Worm (Caenorhabditis elegans) whole organism, L1 larva: ENCODE data around the gene pgp-11.
A peak's percentile ranks its signal among the peaks of the same experiment; 100 is the strongest.

Experiments
- C16A3.4 ChIP-seq: fragments of 150-350 bp; optimal IDR thresholded peaks from 2 replicates; lab custom pipeline; 2014; ENCODE audit warnings: missing biosample characterization, missing genetic modification characterization
- F16B12.6 ChIP-seq: fragments of 150-350 bp; optimal IDR thresholded peaks from 2 replicates; lab custom pipeline; 2014; ENCODE audit warnings: missing biosample characterization, missing genetic modification characterization
- alr-1 ChIP-seq: fragments of 200-800 bp; sonication (Bioruptor generic); optimal IDR thresholded peaks from 2 replicates; lab custom pipeline; 2018; ENCODE audit warnings: borderline replicate concordance, mild to moderate bottlenecking, missing genetic modification characterization, missing compliant biosample characterization
- blmp-1 ChIP-seq: fragments of 150-350 bp; optimal IDR thresholded peaks from 2 replicates; lab custom pipeline; 2014; ENCODE audit warnings: missing biosample characterization, missing genetic modification characterization
- ceh-8 ChIP-seq: fragments of 200-800 bp; sonication (Bioruptor generic); optimal IDR thresholded peaks from 2 replicates; lab custom pipeline; 2018; ENCODE audit warnings: mild to moderate bottlenecking, missing genetic modification characterization, moderate library complexity, missing compliant biosample characterization
- ceh-82 ChIP-seq, 3 experiments: fragments of 150-350 bp in 1 of 3; sonication (generic microtip) in 2 of 3; optimal IDR thresholded peaks; 2 replicates each; lab custom pipeline; 2014 to 2017; ENCODE audit warnings: missing biosample characterization in 3 of 3, missing genetic modification characterization in 3 of 3
- ceh-88 ChIP-seq: fragments of 200-800 bp; sonication (Bioruptor generic); IDR thresholded peaks from 2 replicates; pipeline ENCODE4 v1.3.6; 2022; ENCODE audit warnings: missing genetic modification characterization, missing compliant biosample characterization
- dpl-1 ChIP-seq, 3 experiments: fragments of 150-350 bp in 2 of 3; sonication (generic microtip) in 1 of 3; optimal IDR thresholded peaks; 2 replicates each; lab custom pipeline; 2014 to 2017; ENCODE audit warnings: missing biosample characterization in 3 of 3, missing genetic modification characterization in 3 of 3, missing genetic modification reagents in 3 of 3
- efl-1 ChIP-seq, 4 experiments: fragments of 150-350 bp; optimal IDR thresholded peaks in 3 of 4; peaks in 1 of 4; 1 replicate in 1 of 4; 2 replicates in 3 of 4; lab custom pipeline; 2014; ENCODE audit warnings: missing biosample characterization in 2 of 4, missing genetic modification characterization in 2 of 4, missing genetic modification reagents in 2 of 4
- efl-3 ChIP-seq: fragments of 200-800 bp; sonication (Bioruptor generic); optimal IDR thresholded peaks from 2 replicates; lab custom pipeline; 2018; ENCODE audit warnings: mild to moderate bottlenecking, missing genetic modification characterization, missing compliant biosample characterization
- egl-13 ChIP-seq: sonication (generic microtip); optimal IDR thresholded peaks from 2 replicates; lab custom pipeline; 2016; ENCODE audit warnings: missing genotype, missing genetic modification reagents, missing genetic modification characterization, missing compliant biosample characterization
- egl-27 ChIP-seq, 2 experiments: fragments of 150-350 bp in 1 of 2; sonication (generic microtip); optimal IDR thresholded peaks; 3 replicates each; lab custom pipeline; 2017 to 2018; ENCODE audit warnings: missing biosample characterization in 2 of 2, missing genetic modification characterization in 2 of 2, missing genetic modification reagents in 2 of 2
- elt-2 ChIP-seq: sonication (generic microtip); optimal IDR thresholded peaks from 2 replicates; lab custom pipeline; 2016; ENCODE audit warnings: missing genetic modification characterization, mild to moderate bottlenecking, inconsistent platforms, missing compliant biosample characterization, missing genetic modification reagents
- elt-3 ChIP-seq, 6 experiments: fragments of 150-350 bp in 1 of 6; sonication (generic microtip); optimal IDR thresholded peaks; 2 replicates each; lab custom pipeline; 2017 to 2018; ENCODE audit warnings: missing biosample characterization in 6 of 6, missing genetic modification characterization in 6 of 6, inconsistent platforms in 1 of 6
- fkh-4 ChIP-seq: sonication (generic microtip); optimal IDR thresholded peaks from 2 replicates; lab custom pipeline; 2016; ENCODE audit warnings: missing compliant biosample characterization, missing genetic modification characterization, borderline replicate concordance
- grh-1 ChIP-seq: fragments of 200-800 bp; sonication (Bioruptor generic); IDR thresholded peaks from 2 replicates; pipeline ENCODE4 v1.3.6; 2022; ENCODE audit warnings: missing genetic modification reagents, missing genetic modification characterization, missing compliant biosample characterization
- hlh-4 ChIP-seq: sonication (generic microtip); optimal IDR thresholded peaks from 2 replicates; lab custom pipeline; 2016; ENCODE audit warnings: mild to moderate bottlenecking, missing genetic modification characterization, missing compliant biosample characterization
- irx-1 ChIP-seq: sonication (generic microtip); optimal IDR thresholded peaks from 2 replicates; lab custom pipeline; 2016; ENCODE audit warnings: missing genetic modification characterization, missing compliant biosample characterization
- isw-1 ChIP-seq: fragments of 200-800 bp; sonication (Bioruptor generic); IDR thresholded peaks from 2 replicates; pipeline ENCODE4 v1.3.6; 2022; ENCODE audit warnings: missing genetic modification characterization, missing compliant biosample characterization
- lin-14 ChIP-seq: fragments of 200-800 bp; sonication (Bioruptor generic); optimal IDR thresholded peaks from 2 replicates; lab custom pipeline; 2018; ENCODE audit warnings: mild to moderate bottlenecking, missing genetic modification characterization, moderate library complexity, missing compliant biosample characterization
- lin-35 ChIP-seq, 2 experiments: fragments of 150-350 bp; optimal IDR thresholded peaks; 2 replicates each; lab custom pipeline; 2014; ENCODE audit warnings: missing biosample characterization in 2 of 2, missing genetic modification characterization in 2 of 2, missing genetic modification reagents in 2 of 2
- lir-3 ChIP-seq: sonication (generic microtip); optimal IDR thresholded peaks from 2 replicates; lab custom pipeline; 2016; ENCODE audit warnings: mild to moderate bottlenecking, missing genetic modification characterization, moderate library complexity, missing compliant biosample characterization; ENCODE audit not compliant: poor library complexity
- lsy-2 ChIP-seq, 2 experiments: fragments of 150-350 bp; optimal IDR thresholded peaks; 2 replicates each; lab custom pipeline; 2014; ENCODE audit warnings: missing biosample characterization in 2 of 2, missing genetic modification characterization in 2 of 2
- mab-9 ChIP-seq: fragments of 200-800 bp; sonication (Bioruptor generic); IDR thresholded peaks from 2 replicates; pipeline ENCODE4 v1.3.6; 2022; ENCODE audit warnings: missing genetic modification reagents, missing genetic modification characterization, missing compliant biosample characterization
- mdl-1 ChIP-seq, 2 experiments: fragments of 150-350 bp; optimal IDR thresholded peaks; 2 replicates each; lab custom pipeline; 2014 to 2017; ENCODE audit warnings: missing biosample characterization in 2 of 2, missing genetic modification characterization in 2 of 2, inconsistent platforms in 1 of 2
- mep-1 ChIP-seq: fragments of 150-350 bp; optimal IDR thresholded peaks from 2 replicates; lab custom pipeline; 2014; ENCODE audit warnings: missing biosample characterization, missing genetic modification characterization
- nhr-11 ChIP-seq: fragments of 150-350 bp; optimal IDR thresholded peaks from 2 replicates; lab custom pipeline; 2014; ENCODE audit warnings: missing biosample characterization, missing genetic modification characterization
- nhr-19 ChIP-seq: fragments of 200-800 bp; sonication (Bioruptor generic); conservative IDR thresholded peaks from 2 replicates; pipeline ENCODE4 v1.3.6; 2022; ENCODE audit warnings: missing genetic modification characterization, missing compliant biosample characterization
- nhr-20 ChIP-seq: sonication (generic microtip); optimal IDR thresholded peaks from 2 replicates; lab custom pipeline; 2016; ENCODE audit warnings: mild to moderate bottlenecking, missing genetic modification characterization, missing compliant biosample characterization
- nhr-71 ChIP-seq: sonication (generic microtip); optimal IDR thresholded peaks from 2 replicates; lab custom pipeline; 2016; ENCODE audit warnings: mild to moderate bottlenecking, missing genetic modification characterization, moderate library complexity, missing compliant biosample characterization
- nhr-85 ChIP-seq: sonication (generic microtip); peaks from one replicate; lab custom pipeline; 2016; ENCODE audit warnings: missing genetic modification characterization, inconsistent platforms, missing compliant biosample characterization
- nhr-90 ChIP-seq: sonication (generic microtip); optimal IDR thresholded peaks from 2 replicates; lab custom pipeline; 2016; ENCODE audit warnings: mild to moderate bottlenecking, missing genetic modification characterization, missing compliant biosample characterization; ENCODE audit not compliant: poor library complexity
- pag-3 ChIP-seq: sonication (generic microtip); optimal IDR thresholded peaks from 2 replicates; lab custom pipeline; 2017; ENCODE audit warnings: missing genetic modification characterization, mild to moderate bottlenecking, missing compliant biosample characterization, antibody characterized with exemption, borderline replicate concordance; ENCODE audit not compliant: insufficient read depth
- pax-3 ChIP-seq: fragments of 200-800 bp; sonication (Bioruptor generic); optimal IDR thresholded peaks from 2 replicates; lab custom pipeline; 2018; ENCODE audit warnings: mild to moderate bottlenecking, missing genetic modification characterization, moderate library complexity, missing compliant biosample characterization
- pqm-1 ChIP-seq: sonication (generic microtip); optimal IDR thresholded peaks from 3 replicates; lab custom pipeline; 2017; ENCODE audit warnings: missing biosample characterization, missing genetic modification characterization
- snpc-4 ChIP-seq: fragments of 150-350 bp; optimal IDR thresholded peaks from 2 replicates; lab custom pipeline; 2014; ENCODE audit warnings: missing biosample characterization, missing genetic modification characterization
- snu-23 ChIP-seq: sonication (generic microtip); optimal IDR thresholded peaks from 2 replicates; lab custom pipeline; 2016; ENCODE audit warnings: missing genetic modification characterization, missing compliant biosample characterization
- sup-37 ChIP-seq: fragments of 200-800 bp; sonication (Bioruptor generic); optimal IDR thresholded peaks from 2 replicates; lab custom pipeline; 2018; ENCODE audit warnings: mild to moderate bottlenecking, missing genetic modification characterization, missing compliant biosample characterization
- swsn-7 ChIP-seq: sonication (generic microtip); optimal IDR thresholded peaks from 2 replicates; lab custom pipeline; 2016; ENCODE audit warnings: missing genetic modification characterization, missing compliant biosample characterization
- tbx-2 ChIP-seq: sonication (generic microtip); optimal IDR thresholded peaks from 2 replicates; lab custom pipeline; 2016; ENCODE audit warnings: missing genetic modification characterization, missing compliant biosample characterization
- unc-30 ChIP-seq: sonication (generic microtip); optimal IDR thresholded peaks from 2 replicates; lab custom pipeline; 2017; ENCODE audit warnings: missing biosample characterization, missing genetic modification characterization
- unc-62 ChIP-seq: fragments of 150-350 bp; optimal IDR thresholded peaks from 2 replicates; lab custom pipeline; 2014; ENCODE audit warnings: missing biosample characterization, missing genetic modification reagents, missing genetic modification characterization
- zip-4 ChIP-seq: fragments of 200-800 bp; sonication (Bioruptor generic); optimal IDR thresholded peaks from 2 replicates; lab custom pipeline; 2018; ENCODE audit warnings: mild to moderate bottlenecking, missing genetic modification characterization, moderate library complexity, missing compliant biosample characterization
- ztf-11 ChIP-seq, 2 experiments: sonication (generic microtip); optimal IDR thresholded peaks; 2 replicates each; lab custom pipeline; 2016 to 2017; ENCODE audit warnings: missing genetic modification characterization in 2 of 2, missing biosample characterization in 1 of 2, missing compliant biosample characterization in 1 of 2
- ztf-4 ChIP-seq: fragments of 150-350 bp; optimal IDR thresholded peaks from 2 replicates; lab custom pipeline; 2014; ENCODE audit warnings: missing biosample characterization, missing genetic modification characterization

Gene pgp-11

DNA sequence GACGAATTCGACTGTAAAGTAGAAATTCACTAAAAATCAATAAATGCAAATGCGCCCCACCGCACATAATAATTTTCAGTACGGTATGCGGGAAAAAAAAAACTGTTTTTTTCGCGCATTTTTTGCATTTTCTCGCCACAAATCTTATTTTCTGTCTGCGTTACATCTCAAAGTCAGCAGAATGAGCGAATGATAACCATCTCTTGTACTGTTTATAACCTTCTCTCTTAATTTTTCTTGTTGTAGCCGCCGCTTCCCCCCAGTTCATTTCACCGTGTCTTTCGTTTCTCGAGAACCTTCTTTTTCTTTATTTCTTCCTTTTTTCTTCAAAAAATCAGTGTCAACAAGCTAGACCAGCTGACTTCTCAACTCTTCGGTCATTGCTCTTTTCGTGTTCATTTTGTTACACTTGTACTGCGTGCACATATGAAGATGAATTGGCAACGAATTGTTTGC lies 11.5 kb upstream of the pgp-11 start (continued):
- TF ChIP-seq snpc-4 (no peak), elt-3 (tag; optimal IDR thresholded peaks at IDR 0.05; lab: Kevin White, UChicago) (peak in 4 of 6 experiments; percentile 5 to 45 (median 30)), ceh-88 (GFP tag; lab: Robert Waterston, UW) (no peak)
- TF ChIP-seq, all 84 proteins: peak for 19

DNA sequence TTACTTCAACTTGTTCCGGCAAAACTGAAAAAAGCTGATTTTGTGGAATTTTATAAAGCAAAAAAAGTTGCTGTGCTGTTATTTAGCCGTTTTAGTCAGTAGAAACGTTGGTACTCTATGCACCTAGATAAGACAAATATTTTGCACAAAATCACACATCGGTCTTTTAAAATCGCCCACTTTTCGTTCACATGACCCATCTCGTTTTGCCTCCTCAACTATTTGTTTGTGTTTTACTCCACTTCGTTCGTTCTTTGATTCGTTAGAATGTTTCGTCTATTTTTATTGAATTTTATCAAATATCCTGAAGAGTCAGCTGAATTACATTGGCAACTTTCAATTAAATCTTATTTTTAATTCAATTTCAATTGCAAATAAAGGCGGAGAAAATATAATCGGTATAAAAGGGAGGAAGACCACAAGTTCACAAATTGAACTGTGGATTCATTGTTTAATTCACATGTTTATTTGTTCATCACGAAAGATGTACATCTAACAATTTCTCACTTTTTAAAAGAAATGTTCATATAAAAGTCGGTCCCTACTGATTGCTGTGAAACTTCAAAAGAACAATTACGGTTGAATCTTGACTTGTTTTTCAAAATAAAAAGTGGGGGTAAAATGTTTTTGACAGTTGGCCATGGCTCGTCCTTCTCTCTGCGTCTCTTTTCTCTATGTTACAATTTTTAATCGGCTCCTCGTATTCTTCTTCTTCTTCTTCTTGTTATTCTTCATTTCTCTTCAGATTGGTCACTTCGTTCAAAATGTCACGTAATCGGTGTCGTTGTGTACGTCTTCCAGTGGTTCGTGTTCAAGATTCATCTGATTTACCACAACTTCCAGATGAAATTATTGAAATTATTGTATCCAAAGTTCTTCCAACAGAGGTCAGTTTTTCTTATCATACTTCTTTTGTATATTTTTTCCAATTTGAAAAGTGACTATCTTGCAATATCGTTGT lies 8.3 kb upstream of the pgp-11 start, which contains the start of gene DH11.2:
DH11.2 (plus strand) TSS at position 746 of the 961 bp plus-strand sequence.
- TF ChIP-seq nhr-71 (tag; lab: Kevin White, UChicago) (peak; percentile 73), mdl-1 (tag; optimal IDR thresholded peaks at IDR 0.05; lab: Kevin White, UChicago) (peak in 1 of 2 experiments; percentile 62), grh-1 (no peak), efl-1 (optimal IDR thresholded peaks at IDR 0.05; lab: Kevin White, UChicago) (no peak), efl-1 (GFP tag; optimal IDR thresholded peaks at IDR 0.05 in 1 of 2; lab: Kevin White, UChicago) (peak in 1 of 2 experiments; percentile 68), snu-23 (peak; percentile 39), fkh-4 (tag; lab: Kevin White, UChicago) (no peak), nhr-20 (tag; lab: Kevin White, UChicago) (peak; percentile 65), egl-27 (tag; optimal IDR thresholded peaks at IDR 0.05; lab: Kevin White, UChicago) (no peak), nhr-19 (GFP tag; lab: Robert Waterston, UW) (peak; percentile 51), hlh-4 (tag; lab: Kevin White, UChicago) (no peak), efl-3 (GFP tag; lab: Kevin White, UChicago) (no peak), lsy-2 (tag; optimal IDR thresholded peaks at IDR 0.05; lab: Kevin White, UChicago) (peak in 1 of 2 experiments; percentile 1), snpc-4 (no peak), pax-3 (tag; lab: Kevin White, UChicago) (no peak), ztf-4 (no peak), ceh-82 (tag; optimal IDR thresholded peaks at IDR 0.05; lab: Kevin White, UChicago) (no peak), lin-14 (GFP tag; lab: Kevin White, UChicago) (peak; percentile 33), alr-1 (tag; lab: Kevin White, UChicago) (no peak), ztf-11 (tag; optimal IDR thresholded peaks at IDR 0.05; lab: Kevin White, UChicago) (no peak), mep-1 (peak; percentile 37), egl-13 (no peak), lin-35 (GFP tag; optimal IDR thresholded peaks at IDR 0.05; lab: Kevin White, UChicago) (peak; percentile 1 to 43), ceh-8 (GFP tag; lab: Kevin White, UChicago) (no peak), blmp-1 (tag; lab: Kevin White, UChicago) (peak; percentile 61), elt-2 (tag; lab: Kevin White, UChicago) (peak; percentile 49), F16B12.6 (no peak), mab-9 (GFP tag; lab: Robert Waterston, UW) (no peak), sup-37 (GFP tag; lab: Kevin White, UChicago) (peak; percentile 34), pag-3 (no peak), lir-3 (tag; lab: Kevin White, UChicago) (peak; percentile 27), nhr-85 (tag; lab: Kevin White, UChicago) (peak; percentile 74), nhr-90 (tag; lab: Kevin White, UChicago) (no peak), dpl-1 (GFP tag; optimal IDR thresholded peaks at IDR 0.05; lab: Kevin White, UChicago) (no peak), unc-62 (GFP tag; lab: Kevin White, UChicago) (no peak), irx-1 (tag; lab: Kevin White, UChicago) (no peak), unc-30 (tag; lab: Kevin White, UChicago) (no peak), elt-3 (tag; optimal IDR thresholded peaks at IDR 0.05; lab: Kevin White, UChicago) (peak in 1 of 6 experiments; percentile 56), isw-1 (no peak), tbx-2 (tag; lab: Kevin White, UChicago) (peak; percentile 17), swsn-7 (tag; lab: Kevin White, UChicago) (peak; percentile 21), C16A3.4 (tag; lab: Kevin White, UChicago) (peak; percentile 44), zip-4 (GFP tag; lab: Kevin White, UChicago) (no peak), pqm-1 (no peak), nhr-11 (no peak)
